Fruit fly (Drosophila melanogaster) whole organism, prepupa: ENCODE results near the gene Jhbp15.

Experiments used
- Blimp-1 ChIP-seq: fragments of 200-800 bp; sonication (Bioruptor generic); optimal IDR thresholded peaks from 3 replicates; lab custom pipeline; 2017; ENCODE audit warnings: missing biosample characterization, missing genetic modification characterization, mild to moderate bottlenecking, moderate library complexity, missing genetic modification reagents
- CG11294 ChIP-seq: fragments of 200-800 bp; sonication (Bioruptor generic); IDR thresholded peaks from 2 replicates; pipeline ENCODE4 v1.3.6; 2022; ENCODE audit warnings: missing biosample characterization, missing genetic modification characterization
- CG11762 ChIP-seq: fragments of 200-800 bp; sonication (Bioruptor generic); optimal IDR thresholded peaks from 3 replicates; lab custom pipeline; 2016; ENCODE audit warnings: missing biosample characterization, missing genetic modification characterization; ENCODE audit not compliant: insufficient read depth
- CG15336 ChIP-seq: fragments of 200-800 bp; sonication (Bioruptor generic); IDR thresholded peaks from 2 replicates; pipeline ENCODE4 v1.3.6; 2022; ENCODE audit warnings: missing biosample characterization, missing genetic modification characterization
- CG16779 ChIP-seq: fragments of 200-800 bp; sonication (Bioruptor generic); optimal IDR thresholded peaks from 3 replicates; lab custom pipeline; 2017; ENCODE audit warnings: missing biosample characterization, mild to moderate bottlenecking, missing genetic modification characterization
- CG3032 ChIP-seq: fragments of 200-800 bp; optimal IDR thresholded peaks from 2 replicates; lab custom pipeline; 2019; ENCODE audit warnings: missing biosample characterization, mild to moderate bottlenecking, missing genetic modification characterization, moderate library complexity
- CG32006 ChIP-seq: fragments of 200-800 bp; sonication (Bioruptor generic); optimal IDR thresholded peaks from 3 replicates; lab custom pipeline; 2017; ENCODE audit warnings: missing biosample characterization, mild to moderate bottlenecking, missing genetic modification characterization
- CG3919 ChIP-seq: fragments of 200-800 bp; sonication (Bioruptor generic); optimal IDR thresholded peaks from 3 replicates; lab custom pipeline; 2016; ENCODE audit warnings: missing biosample characterization, missing genetic modification characterization
- CG4318 ChIP-seq: fragments of 200-800 bp; sonication (Bioruptor generic); optimal IDR thresholded peaks from 3 replicates; lab custom pipeline; 2017; ENCODE audit warnings: missing biosample characterization, mild to moderate bottlenecking, missing genetic modification characterization
- CG6163 ChIP-seq: fragments of 200-800 bp; sonication (Bioruptor generic); IDR thresholded peaks from 3 replicates; pipeline ENCODE4 v1.3.6; 2022; ENCODE audit warnings: missing biosample characterization, missing genetic modification characterization
- CG6276 ChIP-seq: fragments of 200-800 bp; sonication (Bioruptor generic); optimal IDR thresholded peaks from 2 replicates; lab custom pipeline; 2017; ENCODE audit warnings: missing biosample characterization, mild to moderate bottlenecking, missing genetic modification characterization
- CG6808 ChIP-seq: fragments of 200-800 bp; sonication (Bioruptor generic); optimal IDR thresholded peaks from 3 replicates; lab custom pipeline; 2017; ENCODE audit warnings: missing biosample characterization, missing genetic modification characterization, mild to moderate bottlenecking, moderate library complexity, missing genetic modification reagents
- CG6854 ChIP-seq: fragments of 200-800 bp; sonication (Bioruptor generic); optimal IDR thresholded peaks from 2 replicates; lab custom pipeline; 2017; ENCODE audit warnings: missing biosample characterization, mild to moderate bottlenecking, missing genetic modification characterization
- CG7368 ChIP-seq: fragments of 200-800 bp; sonication (Bioruptor generic); optimal IDR thresholded peaks from 3 replicates; lab custom pipeline; 2016; ENCODE audit warnings: missing biosample characterization, missing genetic modification characterization
- CG8119 ChIP-seq: fragments of 200-800 bp; sonication (Bioruptor generic); IDR thresholded peaks from 3 replicates; pipeline ENCODE4 v1.3.6; 2022; ENCODE audit warnings: missing biosample characterization, missing genetic modification characterization
- CG8632 ChIP-seq: fragments of 200-800 bp; sonication (Bioruptor generic); optimal IDR thresholded peaks from 3 replicates; lab custom pipeline; 2016; ENCODE audit warnings: missing biosample characterization, missing genetic modification characterization
- CG9139 ChIP-seq: fragments of 200-800 bp; sonication (Bioruptor generic); optimal IDR thresholded peaks from 3 replicates; lab custom pipeline; 2017; ENCODE audit warnings: missing biosample characterization, mild to moderate bottlenecking, missing genetic modification characterization
- Eip75B ChIP-seq: fragments of 200-800 bp; sonication (Bioruptor generic); optimal IDR thresholded peaks from 3 replicates; lab custom pipeline; 2016; ENCODE audit warnings: missing biosample characterization, missing genetic modification characterization
- Eip78C ChIP-seq: fragments of 200-800 bp; sonication (Bioruptor generic); peaks from one replicate; lab custom pipeline; 2016; ENCODE audit warnings: missing biosample characterization, missing genetic modification characterization
- Ets96B ChIP-seq: fragments of 200-800 bp; optimal IDR thresholded peaks from 2 replicates; lab custom pipeline; 2019; ENCODE audit warnings: missing biosample characterization, mild to moderate bottlenecking, missing genetic modification characterization, moderate library complexity
- Hr4 ChIP-seq: fragments of 200-800 bp; sonication (Bioruptor generic); optimal IDR thresholded peaks from 3 replicates; lab custom pipeline; 2016; ENCODE audit warnings: missing biosample characterization, missing genetic modification characterization
- Lpt ChIP-seq: fragments of 200-800 bp; sonication (Bioruptor generic); optimal IDR thresholded peaks from 3 replicates; lab custom pipeline; 2016; ENCODE audit warnings: missing biosample characterization, missing genetic modification characterization
- Met ChIP-seq: fragments of 200-800 bp; sonication (Bioruptor generic); optimal IDR thresholded peaks from 3 replicates; lab custom pipeline; 2016; ENCODE audit warnings: missing biosample characterization, missing genetic modification characterization
- OdsH ChIP-seq: fragments of 200-800 bp; sonication (Bioruptor generic); optimal IDR thresholded peaks from 3 replicates; lab custom pipeline; 2016; ENCODE audit warnings: missing biosample characterization, missing genetic modification characterization
- Smox ChIP-seq: fragments of 200-800 bp; sonication (Bioruptor generic); optimal IDR thresholded peaks from 3 replicates; lab custom pipeline; 2016; ENCODE audit warnings: missing biosample characterization, missing genetic modification characterization
- Sox102F ChIP-seq: fragments of 200-800 bp; sonication (Bioruptor generic); optimal IDR thresholded peaks from 2 replicates; lab custom pipeline; 2016; ENCODE audit warnings: missing biosample characterization, mild to moderate bottlenecking, missing genetic modification characterization
- Sox14 ChIP-seq: fragments of 200-800 bp; sonication (Bioruptor generic); optimal IDR thresholded peaks from 3 replicates; lab custom pipeline; 2016; ENCODE audit warnings: missing biosample characterization, missing genetic modification characterization
- achi ChIP-seq: fragments of 200-800 bp; sonication (Bioruptor generic); optimal IDR thresholded peaks from 3 replicates; lab custom pipeline; 2016; ENCODE audit warnings: missing biosample characterization, missing genetic modification characterization
- dac ChIP-seq: fragments of 200-800 bp; sonication (Bioruptor generic); optimal IDR thresholded peaks from 2 replicates; lab custom pipeline; 2017; ENCODE audit warnings: missing biosample characterization, mild to moderate bottlenecking, missing genetic modification characterization
- dsx ChIP-seq: fragments of 200-800 bp; optimal IDR thresholded peaks from 3 replicates; lab custom pipeline; 2019; ENCODE audit warnings: missing biosample characterization, mild to moderate bottlenecking, missing genetic modification characterization, moderate library complexity; ENCODE audit not compliant: poor library complexity, severe bottlenecking
- eg ChIP-seq: fragments of 200-800 bp; sonication (Bioruptor generic); IDR thresholded peaks from 3 replicates; pipeline ENCODE4 v1.3.6; 2022; ENCODE audit warnings: missing biosample characterization, missing genetic modification characterization
- esn ChIP-seq: fragments of 200-800 bp; sonication (Bioruptor generic); optimal IDR thresholded peaks from 2 replicates; lab custom pipeline; 2016; ENCODE audit warnings: missing biosample characterization, mild to moderate bottlenecking, missing genetic modification characterization, moderate library complexity
- fkh ChIP-seq: fragments of 200-800 bp; sonication (Bioruptor generic); optimal IDR thresholded peaks from 3 replicates; lab custom pipeline; 2017; ENCODE audit warnings: missing biosample characterization, mild to moderate bottlenecking, missing genetic modification characterization, moderate library complexity
- lz ChIP-seq: fragments of 200-800 bp; sonication (Bioruptor generic); optimal IDR thresholded peaks from 3 replicates; lab custom pipeline; 2016; ENCODE audit warnings: missing biosample characterization, missing genetic modification characterization
- spab ChIP-seq: fragments of 200-800 bp; sonication (Bioruptor generic); optimal IDR thresholded peaks from 2 replicates; lab custom pipeline; 2017; ENCODE audit warnings: missing biosample characterization, mild to moderate bottlenecking, missing genetic modification characterization, missing genetic modification reagents
- ss ChIP-seq, 2 experiments: fragments of 200-800 bp; sonication (Bioruptor generic); optimal IDR thresholded peaks; 2 replicates in 1 of 2; 3 replicates in 1 of 2; lab custom pipeline; 2017 to 2018; ENCODE audit warnings: mild to moderate bottlenecking in 2 of 2, missing biosample characterization in 2 of 2, missing genetic modification characterization in 2 of 2, moderate library complexity in 1 of 2
- svp ChIP-seq: fragments of 200-800 bp; sonication (Bioruptor generic); peaks from one replicate; lab custom pipeline; 2016; ENCODE audit warnings: missing biosample characterization, missing genetic modification characterization
- topi ChIP-seq: fragments of 200-800 bp; sonication (Bioruptor generic); optimal IDR thresholded peaks from 3 replicates; lab custom pipeline; 2016; ENCODE audit warnings: missing biosample characterization, missing genetic modification characterization
- vri ChIP-seq: fragments of 200-800 bp; sonication (Bioruptor generic); optimal IDR thresholded peaks from 3 replicates; lab custom pipeline; 2016; ENCODE audit warnings: missing biosample characterization, mild to moderate bottlenecking, missing genetic modification characterization

Jhbp15 gene

dm6 chr3R:21065010-21065695 lies 14.4 kb upstream of the Jhbp15 start, which contains the start of gene AnxB9:
AnxB9 (plus strand) TSS chr3R:21065241.
- TF ChIP-seq CG6808: peak; percentile 10
- peak; percentile 60 for TF ChIP-seq esn (GFP tag; lab: Kevin White, UChicago)
- peak; percentile 33 for TF ChIP-seq CG6276 (GFP tag; lab: Kevin White, UChicago)
- peak; percentile 61 for TF ChIP-seq CG9139 (GFP tag; lab: Kevin White, UChicago)
- TF ChIP-seq CG8119 (GFP tag; lab: Robert Waterston, UW): peak; percentile 29; the same call in 1 of the 3 replicates
- TF ChIP-seq Sox14 (GFP tag; lab: Kevin White, UChicago): peak; percentile 17
- TF ChIP-seq CG3919 (GFP tag; lab: Kevin White, UChicago): peak; percentile 42
- no peak for TF ChIP-seq CG32006 (GFP tag; lab: Kevin White, UChicago)
- TF ChIP-seq lz (GFP tag; lab: Kevin White, UChicago): peak; percentile 0
- peak; percentile 27 for TF ChIP-seq topi (GFP tag; lab: Kevin White, UChicago)
- TF ChIP-seq spab (GFP tag; lab: Kevin White, UChicago): no peak
- peak; percentile 36 for TF ChIP-seq achi (GFP tag; lab: Kevin White, UChicago)
- peak; percentile 80 for TF ChIP-seq vri (GFP tag; lab: Kevin White, UChicago)
- TF ChIP-seq CG6163 (GFP tag; lab: Robert Waterston, UW): peak; percentile 44; the same call in 2 of the 3 replicates
- TF ChIP-seq Lpt (GFP tag; lab: Kevin White, UChicago): no peak
- no peak for TF ChIP-seq Hr4 (GFP tag; lab: Kevin White, UChicago)
- peak; percentile 80 for TF ChIP-seq CG6854
- no peak for TF ChIP-seq Smox
- TF ChIP-seq CG8632: peak; percentile 10
- peak; percentile 84 for TF ChIP-seq Eip78C
- TF ChIP-seq CG15336 (GFP tag; lab: Robert Waterston, UW): peak; percentile 49; the same call in 1 of the 2 replicates
- peak; percentile 34 for TF ChIP-seq Met (GFP tag; lab: Kevin White, UChicago)
- TF ChIP-seq CG7368: peak; percentile 6
- peak; percentile 65 for TF ChIP-seq CG16779 (tag; lab: Kevin White, UChicago)
- no peak for TF ChIP-seq Blimp-1
- TF ChIP-seq dsx (GFP tag; lab: Kevin White, UChicago): peak; percentile 58
- TF ChIP-seq CG3032 (tag; lab: Kevin White, UChicago): peak; percentile 41
- no peak; the same call in 1 of the 2 replicates for TF ChIP-seq CG11294 (GFP tag; lab: Robert Waterston, UW)
- peak; percentile 22 for TF ChIP-seq Eip75B (GFP tag; lab: Kevin White, UChicago)
- peak; percentile 24 to 58 for TF ChIP-seq ss (GFP tag; optimal IDR thresholded peaks at IDR 0.05; lab: Kevin White, UChicago)
- no peak for TF ChIP-seq dac (GFP tag; lab: Kevin White, UChicago)
- no peak for TF ChIP-seq CG11762 (GFP tag; lab: Kevin White, UChicago)
- peak; percentile 57; the same call in 2 of the 3 replicates for TF ChIP-seq eg (GFP tag; lab: Robert Waterston, UW)
- no peak for TF ChIP-seq Sox102F (GFP tag; lab: Kevin White, UChicago)
- TF ChIP-seq svp: peak; percentile 46
- no peak for TF ChIP-seq CG4318
- TF ChIP-seq OdsH (GFP tag; lab: Kevin White, UChicago): peak; percentile 3
- TF ChIP-seq fkh (GFP tag; lab: Kevin White, UChicago): peak; percentile 83
- TF ChIP-seq Ets96B (tag; lab: Kevin White, UChicago): peak; percentile 14
- TF ChIP-seq, all 60 proteins: peak for 28
